Worm (Caenorhabditis elegans): ENCODE measurements around the gene F22F7.4.
A peak's percentile ranks its signal among the peaks of the same experiment; 100 is the strongest.
"Not testable (repeated sequence)": the region's sequence is repeated elsewhere in the genome, so short reads cannot be mapped to it uniquely, and the experiment has no call there.

The F22F7.4 gene

ce11 chrV:2146044-2146443 is 40.2 kb upstream of the F22F7.4 start, which contains the start of gene str-52:
Gene str-52 (minus strand): TSS chrV:2146144.
- no peak for TF ChIP-seq nhr-12 (tag; optimal IDR thresholded peaks at IDR 0.05)
- no peak for TF ChIP-seq mls-2 (tag; optimal IDR thresholded peaks at IDR 0.05)
- no peak for TF ChIP-seq elt-3 (tag; optimal IDR thresholded peaks at IDR 0.05)
- TF ChIP-seq ceh-83 (GFP tag; optimal IDR thresholded peaks at IDR 0.05), result no peak
- no peak for TF ChIP-seq unc-120 (tag; optimal IDR thresholded peaks at IDR 0.05; ENCODE audit: poor library complexity, severe bottlenecking)
- TF ChIP-seq snpc-4 (tag; optimal IDR thresholded peaks at IDR 0.05), result no peak
- TF ChIP-seq zip-8 (tag; optimal IDR thresholded peaks at IDR 0.05), result no peak
- TF ChIP-seq unc-39 (tag; optimal IDR thresholded peaks at IDR 0.05), result no peak
- no peak for TF ChIP-seq nhr-28 (tag; optimal IDR thresholded peaks at IDR 0.05)

ce11 chrV:2144408-2144807 is 38.5 kb upstream of the F22F7.4 start, which contains the start of gene F22F7.12:
Gene F22F7.12 (minus strand): TSS chrV:2144508.
- not testable (repeated sequence) for TF ChIP-seq lsy-2 (tag; optimal IDR thresholded peaks at IDR 0.05); lin-32 (GFP tag; optimal IDR thresholded peaks at IDR 0.05); mls-2 (tag; optimal IDR thresholded peaks at IDR 0.05)

DNA sequence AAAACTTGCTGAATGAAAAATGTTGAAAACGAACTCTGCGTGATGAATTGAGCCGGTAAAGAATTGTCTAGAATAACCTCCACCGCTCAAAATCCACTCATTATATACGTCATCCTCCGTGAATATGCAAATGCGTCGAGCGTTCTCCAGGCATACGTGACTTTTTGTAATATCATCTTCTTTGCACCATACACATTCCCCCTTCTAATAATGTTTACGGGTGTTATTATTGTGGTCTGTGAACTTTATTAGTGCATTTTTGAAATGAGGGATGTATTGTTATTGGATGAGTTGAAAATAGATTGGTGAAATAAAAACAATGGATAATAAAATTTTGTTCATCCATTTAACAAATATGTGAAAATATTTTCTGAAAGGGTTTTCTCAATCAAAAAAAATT is 34.0 kb upstream of the F22F7.4 start, which contains the start of gene F22F7.7:
Gene F22F7.7 (minus strand): TSS at position 125 of the 400 bp plus-strand sequence.
- TF ChIP-seq M03D4.4 (tag; optimal IDR thresholded peaks at IDR 0.05) (no peak), snpc-4 (tag; optimal IDR thresholded peaks at IDR 0.05) (no peak), nhr-2 (tag; optimal IDR thresholded peaks at IDR 0.05) (no peak), mls-2 (tag; optimal IDR thresholded peaks at IDR 0.05) (no peak), sem-2 (GFP tag; optimal IDR thresholded peaks at IDR 0.05) (no peak), elt-1 (tag; optimal IDR thresholded peaks at IDR 0.05; ENCODE audit: borderline replicate concordance, insufficient read depth) (no peak)

DNA sequence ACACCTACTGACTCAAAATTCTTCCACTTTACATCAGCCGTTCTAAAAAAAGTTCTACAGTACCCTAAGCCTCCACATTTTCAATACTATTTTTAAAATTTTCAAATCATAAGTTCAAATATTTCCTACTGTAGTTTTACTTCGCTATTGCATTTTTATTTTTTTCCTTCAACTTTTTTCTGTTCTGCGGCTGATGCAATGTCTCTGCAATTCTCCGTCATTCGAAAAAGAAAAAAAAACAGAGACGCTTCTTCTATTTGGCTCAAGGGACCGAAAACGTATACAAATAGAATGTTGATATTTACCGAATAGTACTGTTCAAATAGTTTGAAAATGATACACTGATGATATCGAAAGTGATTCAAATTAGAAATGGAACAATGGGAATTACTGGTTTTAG is 32.4 kb upstream of the F22F7.4 start:
- TF ChIP-seq snpc-4 (tag; optimal IDR thresholded peaks at IDR 0.05) (no peak), sem-2 (GFP tag; optimal IDR thresholded peaks at IDR 0.05) (no peak), blmp-1 (tag; optimal IDR thresholded peaks at IDR 0.05) (no peak), M03D4.4 (tag; optimal IDR thresholded peaks at IDR 0.05) (no peak), hlh-1 (tag; optimal IDR thresholded peaks at IDR 0.05) (no peak), mep-1 (tag; optimal IDR thresholded peaks at IDR 0.05) (no peak), sptf-1 (tag; optimal IDR thresholded peaks at IDR 0.05) (no peak), elt-3 (tag; optimal IDR thresholded peaks at IDR 0.05) (no peak), unc-120 (tag; optimal IDR thresholded peaks at IDR 0.05; ENCODE audit: poor library complexity, severe bottlenecking) (no peak), unc-62 (GFP tag; optimal IDR thresholded peaks at IDR 0.05) (no peak), bed-3 (GFP tag; optimal IDR thresholded peaks at IDR 0.05) (no peak), elt-1 (tag; optimal IDR thresholded peaks at IDR 0.05; ENCODE audit: borderline replicate concordance, insufficient read depth) (no peak), ham-2 (GFP tag; optimal IDR thresholded peaks at IDR 0.05) (no peak), zip-8 (tag; optimal IDR thresholded peaks at IDR 0.05) (no peak), mls-2 (tag; optimal IDR thresholded peaks at IDR 0.05) (no peak), lsy-2 (tag; optimal IDR thresholded peaks at IDR 0.05) (no peak)

- TF ChIP-seq unc-39 (tag; optimal IDR thresholded peaks at IDR 0.05) (no peak), tbx-8 (GFP tag; optimal IDR thresholded peaks at IDR 0.05) (no peak), mab-5 (tag; optimal IDR thresholded peaks at IDR 0.05) (no peak)
Observed at ce11 chrV:2137010-2137409, 31.1 kb upstream of the F22F7.4 start.

ce11 chrV:2135323-2135722 is 29.4 kb upstream of the F22F7.4 start:
- peak; percentile 8 for TF ChIP-seq sptf-1 (tag; optimal IDR thresholded peaks at IDR 0.05)
- peak; percentile 34 for TF ChIP-seq unc-120 (tag; optimal IDR thresholded peaks at IDR 0.05; ENCODE audit: poor library complexity, severe bottlenecking)
- TF ChIP-seq nhr-2 (tag; optimal IDR thresholded peaks at IDR 0.05), result no peak

DNA sequence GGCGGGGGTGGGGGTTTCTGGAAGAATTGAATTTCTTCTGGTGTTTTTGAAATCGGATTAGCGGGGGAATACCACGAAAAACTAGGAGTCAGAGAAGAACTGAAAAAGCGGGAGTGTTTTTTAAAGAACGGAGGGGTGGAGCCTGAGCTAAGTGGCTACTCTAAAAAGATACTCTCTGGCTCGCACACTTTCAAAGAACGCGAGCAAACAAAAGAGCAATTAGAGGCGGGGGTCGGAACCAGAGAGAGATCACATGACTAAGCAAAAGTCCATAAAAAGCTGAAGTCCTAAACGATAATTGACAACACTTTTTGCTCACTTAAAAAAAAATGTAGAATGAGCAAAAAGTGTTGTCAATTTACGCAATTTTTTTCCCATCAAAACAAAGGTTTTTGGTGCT is 28.5 kb upstream of the F22F7.4 start:
- TF ChIP-seq ham-2 (GFP tag; optimal IDR thresholded peaks at IDR 0.05) (no peak), hlh-1 (tag; optimal IDR thresholded peaks at IDR 0.05) (no peak), blmp-1 (tag; optimal IDR thresholded peaks at IDR 0.05) (no peak), M03D4.4 (tag; optimal IDR thresholded peaks at IDR 0.05) (no peak), lin-13 (tag; optimal IDR thresholded peaks at IDR 0.05) (no peak), nhr-76 (tag; optimal IDR thresholded peaks at IDR 0.05) (no peak), unc-120 (tag; optimal IDR thresholded peaks at IDR 0.05; ENCODE audit: poor library complexity, severe bottlenecking) (no peak), sptf-1 (tag; optimal IDR thresholded peaks at IDR 0.05) (no peak), nhr-237 (tag; optimal IDR thresholded peaks at IDR 0.05) (no peak)

Data from whole organism, mixed stage, embryonic.